Fruit fly (Drosophila melanogaster) whole organism, embryonic: ENCODE data around the gene pygo.

Experiments used
- Adf1 ChIP-seq: fragments of 200-800 bp; sonication (Bioruptor generic); IDR thresholded peaks from 2 replicates; pipeline ENCODE4 v1.3.6; 2022; ENCODE audit warnings: missing biosample characterization, missing genetic modification characterization
- B-H1 ChIP-seq: fragments of 200-800 bp; sonication (Bioruptor generic); IDR thresholded peaks from 3 replicates; pipeline ENCODE4 v1.3.6; 2022; ENCODE audit warnings: missing biosample characterization, missing genetic modification characterization
- Bgb ChIP-seq: fragments of 200-800 bp; sonication (Bioruptor generic); IDR thresholded peaks from 2 replicates; pipeline ENCODE4 v1.3.6; 2022; ENCODE audit warnings: missing biosample characterization, missing genetic modification characterization; ENCODE audit not compliant: partially characterized antibody
- CG10366 ChIP-seq: fragments of 200-800 bp; sonication (Bioruptor generic); IDR thresholded peaks from 2 replicates; pipeline ENCODE4 v1.3.6; 2022; ENCODE audit warnings: missing biosample characterization, missing genetic modification characterization
- CG13287 ChIP-seq: fragments of 200-800 bp; sonication (Bioruptor generic); IDR thresholded peaks from 2 replicates; pipeline ENCODE4 v1.3.6; 2022; ENCODE audit warnings: missing biosample characterization, missing genetic modification characterization; ENCODE audit not compliant: partially characterized antibody
- CG14050 ChIP-seq: fragments of 200-800 bp; sonication (Bioruptor generic); IDR thresholded peaks from 3 replicates; pipeline ENCODE4 v1.3.6; 2022; ENCODE audit warnings: missing biosample characterization, missing genetic modification characterization
- CG16863 ChIP-seq: fragments of 200-800 bp; sonication (Bioruptor generic); optimal IDR thresholded peaks from 3 replicates; lab custom pipeline; 2016; ENCODE audit warnings: missing biosample characterization, missing genetic modification characterization
- CG17361 ChIP-seq: fragments of 200-800 bp; sonication (Bioruptor generic); IDR thresholded peaks from 3 replicates; pipeline ENCODE4 v1.3.6; 2022; ENCODE audit warnings: missing biosample characterization, missing genetic modification characterization
- CG17802 ChIP-seq: fragments of 200-800 bp; sonication (Bioruptor generic); optimal IDR thresholded peaks from 2 replicates; lab custom pipeline; 2018; ENCODE audit warnings: missing biosample characterization, mild to moderate bottlenecking, missing genetic modification characterization, moderate library complexity
- CG2129 ChIP-seq: fragments of 200-800 bp; sonication (Bioruptor generic); IDR thresholded peaks from 2 replicates; pipeline ENCODE4 v1.3.6; 2022; ENCODE audit warnings: missing biosample characterization, missing genetic modification characterization; ENCODE audit not compliant: partially characterized antibody
- CG2678 ChIP-seq: fragments of 200-800 bp; sonication (Bioruptor generic); optimal IDR thresholded peaks from 3 replicates; lab custom pipeline; 2019; ENCODE audit warnings: missing biosample characterization, mild to moderate bottlenecking, missing genetic modification characterization, moderate library complexity
- CG3407 ChIP-seq: fragments of 200-800 bp; sonication (Bioruptor generic); optimal IDR thresholded peaks from 2 replicates; lab custom pipeline; 2018; ENCODE audit warnings: missing biosample characterization, mild to moderate bottlenecking, missing genetic modification characterization
- CG3838 ChIP-seq: fragments of 200-800 bp; sonication (Bioruptor generic); optimal IDR thresholded peaks from 3 replicates; lab custom pipeline; 2016; ENCODE audit warnings: missing biosample characterization, missing genetic modification characterization
- CG42726 ChIP-seq: fragments of 200-800 bp; sonication (Bioruptor generic); IDR thresholded peaks from 2 replicates; pipeline ENCODE4 v1.3.6; 2022; ENCODE audit warnings: missing biosample characterization, missing genetic modification characterization; ENCODE audit not compliant: partially characterized antibody
- CG6175 ChIP-seq: fragments of 200-800 bp; sonication (Bioruptor generic); IDR thresholded peaks from 3 replicates; pipeline ENCODE4 v1.3.6; 2022; ENCODE audit warnings: missing biosample characterization, missing genetic modification characterization
- CG6654 ChIP-seq: fragments of 200-800 bp; sonication (Bioruptor generic); optimal IDR thresholded peaks from 2 replicates; lab custom pipeline; 2017; ENCODE audit warnings: missing biosample characterization, mild to moderate bottlenecking, missing genetic modification characterization
- CG7271 ChIP-seq: fragments of 200-800 bp; sonication (Bioruptor generic); optimal IDR thresholded peaks from 2 replicates; lab custom pipeline; 2018; ENCODE audit warnings: missing biosample characterization, mild to moderate bottlenecking, missing genetic modification characterization, moderate library complexity
- CG8089 ChIP-seq: fragments of 200-800 bp; sonication (Bioruptor generic); optimal IDR thresholded peaks from 3 replicates; lab custom pipeline; 2016; ENCODE audit warnings: missing biosample characterization, missing genetic modification characterization
- Dip2 ChIP-seq: fragments of 200-800 bp; sonication (Bioruptor generic); IDR thresholded peaks from 2 replicates; pipeline ENCODE4 v1.3.6; 2022; ENCODE audit warnings: missing biosample characterization, missing genetic modification characterization
- Dip3 ChIP-seq: fragments of 200-800 bp; sonication (Bioruptor generic); optimal IDR thresholded peaks from 3 replicates; lab custom pipeline; 2016; ENCODE audit warnings: missing biosample characterization, missing genetic modification characterization
- H15 ChIP-seq: fragments of 200-800 bp; sonication (Bioruptor generic); IDR thresholded peaks from 3 replicates; pipeline ENCODE4 v1.3.6; 2022; ENCODE audit warnings: missing biosample characterization, missing genetic modification characterization
- HLHmδ ChIP-seq: fragments of 200-800 bp; sonication (Bioruptor generic); optimal IDR thresholded peaks from 2 replicates; lab custom pipeline; 2018; ENCODE audit warnings: missing biosample characterization, mild to moderate bottlenecking, missing genetic modification characterization, moderate library complexity
- NC2β ChIP-seq: fragments of 200-800 bp; sonication (Bioruptor generic); optimal IDR thresholded peaks from 2 replicates; lab custom pipeline; 2016; ENCODE audit warnings: missing biosample characterization, missing genetic modification characterization
- Side ChIP-seq: fragments of 200-800 bp; sonication (Bioruptor generic); optimal IDR thresholded peaks from 2 replicates; lab custom pipeline; 2016; ENCODE audit warnings: missing biosample characterization, missing genetic modification characterization
- Sry-β ChIP-seq: fragments of 200-800 bp; sonication (Bioruptor generic); optimal IDR thresholded peaks from 2 replicates; lab custom pipeline; 2018; ENCODE audit warnings: missing biosample characterization, mild to moderate bottlenecking, missing genetic modification characterization, moderate library complexity
- bigmax ChIP-seq: fragments of 200-800 bp; sonication (Bioruptor generic); optimal IDR thresholded peaks from 2 replicates; lab custom pipeline; 2018; ENCODE audit warnings: missing biosample characterization, mild to moderate bottlenecking, missing genetic modification characterization
- cas ChIP-seq: fragments of 200-800 bp; sonication (Bioruptor generic); IDR thresholded peaks from 2 replicates; pipeline ENCODE4 v1.3.6; 2022; ENCODE audit warnings: missing biosample characterization, missing genetic modification characterization
- ci ChIP-seq: fragments of 200-800 bp; sonication (Bioruptor generic); IDR thresholded peaks from 3 replicates; pipeline ENCODE4 v1.3.6; 2022; ENCODE audit warnings: missing biosample characterization, missing genetic modification characterization
- exex ChIP-seq: fragments of 200-800 bp; sonication (Bioruptor generic); optimal IDR thresholded peaks from 4 replicates; lab custom pipeline; 2018; ENCODE audit warnings: missing biosample characterization, mild to moderate bottlenecking, missing genetic modification characterization, moderate library complexity
- gsb-n ChIP-seq: fragments of 200-800 bp; sonication (Bioruptor generic); optimal IDR thresholded peaks from 3 replicates; lab custom pipeline; 2018; ENCODE audit warnings: missing biosample characterization, mild to moderate bottlenecking, missing genetic modification characterization
- h ChIP-seq: fragments of >200 bp; optimal IDR thresholded peaks from 2 replicates; lab custom pipeline; 2017
- hb ChIP-seq: fragments of 200-800 bp; sonication (Bioruptor generic); IDR thresholded peaks from 3 replicates; pipeline ENCODE4 v1.3.6; 2022; ENCODE audit warnings: missing biosample characterization, missing genetic modification characterization; ENCODE audit not compliant: partially characterized antibody
- hbn ChIP-seq: fragments of 200-800 bp; sonication (Bioruptor generic); IDR thresholded peaks from 2 replicates; pipeline ENCODE4 v1.3.6; 2022; ENCODE audit warnings: missing biosample characterization, missing genetic modification characterization; ENCODE audit not compliant: partially characterized antibody
- hkb ChIP-seq, 2 experiments: fragments of 200-800 bp in 1 of 2; fragments of >200 bp in 1 of 2; sonication (Bioruptor generic) in 1 of 2; IDR thresholded peaks in 1 of 2; optimal IDR thresholded peaks in 1 of 2; 2 replicates each; pipeline versions ENCODE4 v1.3.6 to Lab custom; 2017 to 2022; ENCODE audit warnings: missing biosample characterization in 1 of 2, missing genetic modification characterization in 1 of 2
- inv ChIP-seq: fragments of 200-800 bp; sonication (Bioruptor generic); IDR thresholded peaks from 2 replicates; pipeline ENCODE4 v1.3.6; 2022; ENCODE audit warnings: missing biosample characterization, missing genetic modification characterization; ENCODE audit not compliant: partially characterized antibody
- jigr1 ChIP-seq: fragments of 200-800 bp; sonication (Bioruptor generic); IDR thresholded peaks from 3 replicates; pipeline ENCODE4 v1.3.6; 2022; ENCODE audit warnings: missing biosample characterization, missing genetic modification characterization
- jing ChIP-seq: fragments of 200-800 bp; sonication (Bioruptor generic); optimal IDR thresholded peaks from 2 replicates; lab custom pipeline; 2018; ENCODE audit warnings: missing biosample characterization, mild to moderate bottlenecking, missing genetic modification characterization
- pfk ChIP-seq: fragments of 200-800 bp; sonication (Bioruptor generic); optimal IDR thresholded peaks from 2 replicates; lab custom pipeline; 2018; ENCODE audit warnings: missing biosample characterization, mild to moderate bottlenecking, missing genetic modification characterization, moderate library complexity
- pum ChIP-seq: fragments of 200-800 bp; sonication (Bioruptor generic); optimal IDR thresholded peaks from 2 replicates; lab custom pipeline; 2016; ENCODE audit warnings: missing biosample characterization, missing genetic modification characterization
- ro ChIP-seq: fragments of 200-800 bp; sonication (Bioruptor generic); IDR thresholded peaks from 2 replicates; pipeline ENCODE4 v1.3.6; 2022; ENCODE audit warnings: missing biosample characterization, missing genetic modification characterization
- salm ChIP-seq: fragments of 200-800 bp; sonication (Bioruptor generic); optimal IDR thresholded peaks from 2 replicates; lab custom pipeline; 2018; ENCODE audit warnings: missing biosample characterization, mild to moderate bottlenecking, missing genetic modification characterization
- sima ChIP-seq: fragments of 200-800 bp; sonication (Bioruptor generic); optimal IDR thresholded peaks from 2 replicates; lab custom pipeline; 2016; ENCODE audit warnings: missing biosample characterization, missing genetic modification characterization
- slbo ChIP-seq: fragments of 200-800 bp; sonication (Bioruptor generic); IDR thresholded peaks from 2 replicates; pipeline ENCODE4 v1.3.6; 2022; ENCODE audit warnings: missing biosample characterization, missing genetic modification characterization
- sug ChIP-seq: fragments of 200-800 bp; optimal IDR thresholded peaks from 2 replicates; lab custom pipeline; 2019; ENCODE audit warnings: missing biosample characterization, mild to moderate bottlenecking, missing genetic modification characterization, moderate library complexity
- twi ChIP-seq: fragments of 200-800 bp; optimal IDR thresholded peaks from 2 replicates; lab custom pipeline; 2019; ENCODE audit warnings: missing biosample characterization, mild to moderate bottlenecking, missing genetic modification characterization, moderate library complexity
- tx ChIP-seq: fragments of 200-800 bp; sonication (Bioruptor generic); optimal IDR thresholded peaks from 2 replicates; lab custom pipeline; 2016; ENCODE audit warnings: missing biosample characterization, missing genetic modification characterization
- vvl ChIP-seq: fragments of 200-800 bp; sonication (Bioruptor generic); IDR thresholded peaks from 2 replicates; pipeline ENCODE4 v1.3.6; 2022; ENCODE audit warnings: missing biosample characterization, missing genetic modification characterization
- wdn ChIP-seq: fragments of 200-800 bp; sonication (Bioruptor generic); IDR thresholded peaks from 2 replicates; pipeline ENCODE4 v1.3.6; 2022; ENCODE audit warnings: missing biosample characterization, missing genetic modification characterization
- wek ChIP-seq: fragments of 200-800 bp; sonication (Bioruptor generic); optimal IDR thresholded peaks from 3 replicates; lab custom pipeline; 2018; ENCODE audit warnings: missing biosample characterization, mild to moderate bottlenecking, missing genetic modification characterization, moderate library complexity
- yki ChIP-seq: fragments of >200 bp; optimal IDR thresholded peaks from 3 replicates; lab custom pipeline; 2018
- zfh1 ChIP-seq: fragments of 200-800 bp; sonication (Bioruptor generic); IDR thresholded peaks from 3 replicates; pipeline ENCODE4 v1.3.6; 2022; ENCODE audit warnings: missing biosample characterization, missing genetic modification characterization
- zfh2 ChIP-seq: fragments of 200-800 bp; sonication (Bioruptor generic); optimal IDR thresholded peaks from 2 replicates; lab custom pipeline; 2016; ENCODE audit warnings: missing biosample characterization, missing genetic modification characterization

pygo gene

dm6 chr3R:31616001-31616400 lies 35.5 kb upstream of the pygo start, which contains the start of the genes Mnat9 and CG1792 (continued):
- TF ChIP-seq sima (peak; percentile 94), Bgb (GFP tag; lab: Robert Waterston, UW) (no peak), zfh1 (GFP tag; lab: Robert Waterston, UW) (peak; percentile 99), CG8089 (GFP tag; lab: Kevin White, UChicago) (peak; percentile 97), CG16863 (GFP tag; lab: Kevin White, UChicago) (peak; percentile 99), CG3838 (GFP tag; lab: Kevin White, UChicago) (peak; percentile 97), tx (GFP tag; lab: Kevin White, UChicago) (peak; percentile 99), Dip3 (peak; percentile 99), bigmax (GFP tag; lab: Kevin White, UChicago) (peak; percentile 78), jing (peak; percentile 98), CG7271 (tag; lab: Kevin White, UChicago) (peak; percentile 93), hkb (optimal IDR thresholded peaks at IDR 0.05; lab: Kevin White, UChicago) (no peak), hkb (GFP tag; IDR thresholded peaks at IDR 0.05; lab: Robert Waterston, UW) (peak; percentile 99), wdn (peak; percentile 98), CG42726 (GFP tag; lab: Robert Waterston, UW) (no peak), CG6175 (GFP tag; lab: Robert Waterston, UW) (peak; percentile 98), H15 (GFP tag; lab: Robert Waterston, UW) (peak; percentile 99), B-H1 (GFP tag; lab: Robert Waterston, UW) (peak; percentile 99), h (lab: Kevin White, UChicago) (no peak), gsb-n (tag; lab: Kevin White, UChicago) (peak; percentile 96), wek (GFP tag; lab: Kevin White, UChicago) (peak; percentile 100), slbo (GFP tag; lab: Robert Waterston, UW) (peak; percentile 100), Adf1 (peak; percentile 89), CG17361 (GFP tag; lab: Robert Waterston, UW) (peak; percentile 98), CG17802 (tag; lab: Kevin White, UChicago) (peak; percentile 94), CG10366 (peak; percentile 100), yki (lab: Kevin White, UChicago) (no peak), pum (GFP tag; lab: Kevin White, UChicago) (peak; percentile 98), twi (peak; percentile 94), ci (GFP tag; lab: Robert Waterston, UW) (peak; percentile 100), CG3407 (GFP tag; lab: Kevin White, UChicago) (peak; percentile 95), jigr1 (GFP tag; lab: Robert Waterston, UW) (peak; percentile 94), exex (tag; lab: Kevin White, UChicago) (peak; percentile 86), salm (tag; lab: Kevin White, UChicago) (peak; percentile 94), zfh2 (GFP tag; lab: Kevin White, UChicago) (peak; percentile 99), HLHmδ (GFP tag; lab: Kevin White, UChicago) (no peak), pfk (peak; percentile 62), CG6654 (GFP tag; lab: Kevin White, UChicago) (peak; percentile 88), Dip2 (GFP tag; lab: Robert Waterston, UW) (peak; percentile 65), hbn (GFP tag; lab: Robert Waterston, UW) (no peak), sug (tag; lab: Kevin White, UChicago) (peak; percentile 94), Side (GFP tag; lab: Kevin White, UChicago) (peak; percentile 97), cas (GFP tag; lab: Robert Waterston, UW) (peak; percentile 98), CG2678 (peak; percentile 98), ro (GFP tag; lab: Robert Waterston, UW) (peak; percentile 98), vvl (GFP tag; lab: Robert Waterston, UW) (peak; percentile 100), NC2β (peak; percentile 98), CG14050 (peak; percentile 99), hb (GFP tag; lab: Robert Waterston, UW) (no peak), Sry-β (GFP tag; lab: Kevin White, UChicago) (peak; percentile 68), CG2129 (no peak), CG13287 (peak; percentile 55), inv (GFP tag; lab: Robert Waterston, UW) (no peak)
